Worm (Caenorhabditis elegans) whole organism, L3 larva: ENCODE data around the gene tam-1.

Source experiments
- R02D3.7 ChIP-seq: fragments of 150-350 bp; optimal IDR thresholded peaks from 2 replicates; lab custom pipeline; 2014; ENCODE audit warnings: missing biosample characterization, missing genetic modification characterization
- ZK546.5 ChIP-seq: sonication (generic microtip); optimal IDR thresholded peaks from 2 replicates; lab custom pipeline; 2017; ENCODE audit warnings: missing biosample characterization, missing genetic modification characterization
- aly-2 ChIP-seq: fragments of 150-350 bp; optimal IDR thresholded peaks from 2 replicates; lab custom pipeline; 2014; ENCODE audit warnings: missing biosample characterization, missing genetic modification characterization
- ama-1 ChIP-seq: fragments of 150-350 bp; optimal IDR thresholded peaks from 2 replicates; lab custom pipeline; 2018
- ceh-16 ChIP-seq: sonication (generic microtip); optimal IDR thresholded peaks from 2 replicates; lab custom pipeline; 2017; ENCODE audit warnings: missing biosample characterization, missing genetic modification characterization
- daf-12 ChIP-seq: fragments of 150-350 bp; optimal IDR thresholded peaks from 2 replicates; lab custom pipeline; 2014; ENCODE audit warnings: missing biosample characterization, missing genetic modification reagents, missing genetic modification characterization
- egl-27 ChIP-seq: sonication (generic microtip); optimal IDR thresholded peaks from 4 replicates; lab custom pipeline; 2017; ENCODE audit warnings: missing biosample characterization, missing genetic modification reagents, missing genetic modification characterization
- egl-5 ChIP-seq: fragments of 150-350 bp; optimal IDR thresholded peaks from 2 replicates; lab custom pipeline; 2017; ENCODE audit warnings: missing biosample characterization, missing genetic modification reagents, missing genetic modification characterization, inconsistent platforms
- elt-1 ChIP-seq: fragments of 150-350 bp; optimal IDR thresholded peaks from 2 replicates; lab custom pipeline; 2014; ENCODE audit warnings: missing biosample characterization, missing genetic modification characterization
- elt-3 ChIP-seq, 3 experiments: fragments of 150-350 bp in 1 of 3; sonication (generic microtip) in 2 of 3; optimal IDR thresholded peaks; 2 replicates in 2 of 3; 4 replicates in 1 of 3; lab custom pipeline; 2014 to 2017; ENCODE audit warnings: missing biosample characterization in 3 of 3, missing genetic modification characterization in 3 of 3
- eor-1 ChIP-seq, 2 experiments: fragments of 150-350 bp; optimal IDR thresholded peaks; 2 replicates each; lab custom pipeline; 2014 to 2018; ENCODE audit warnings: missing biosample characterization in 2 of 2, missing genetic modification characterization in 2 of 2
- fkh-10 ChIP-seq: sonication (generic microtip); optimal IDR thresholded peaks from 2 replicates; lab custom pipeline; 2017; ENCODE audit warnings: missing biosample characterization, missing genetic modification reagents, missing genetic modification characterization
- fkh-2 ChIP-seq: fragments of 150-350 bp; optimal IDR thresholded peaks from 2 replicates; lab custom pipeline; 2014; ENCODE audit warnings: missing biosample characterization, missing genetic modification reagents, missing genetic modification characterization
- hmg-11 ChIP-seq: sonication (generic microtip); optimal IDR thresholded peaks from 2 replicates; lab custom pipeline; 2016; ENCODE audit warnings: missing genetic modification characterization, missing compliant biosample characterization
- lin-39 ChIP-seq: fragments of 150-350 bp; optimal IDR thresholded peaks from 2 replicates; lab custom pipeline; 2018; ENCODE audit warnings: missing biosample characterization, missing genetic modification reagents, missing genetic modification characterization
- lsy-12 ChIP-seq: sonication (generic microtip); optimal IDR thresholded peaks from 2 replicates; lab custom pipeline; 2016; ENCODE audit warnings: mild to moderate bottlenecking, missing genetic modification characterization, missing compliant biosample characterization
- mdl-1 ChIP-seq: fragments of 150-350 bp; optimal IDR thresholded peaks from 2 replicates; lab custom pipeline; 2014; ENCODE audit warnings: missing biosample characterization, missing genetic modification characterization
- mml-1 ChIP-seq: fragments of 150-350 bp; sonication (generic microtip); optimal IDR thresholded peaks from 3 replicates; lab custom pipeline; 2014; ENCODE audit warnings: missing biosample characterization, missing genetic modification characterization
- nfya-1 ChIP-seq: sonication (generic microtip); optimal IDR thresholded peaks from 2 replicates; lab custom pipeline; 2017; ENCODE audit warnings: missing genetic modification characterization, mild to moderate bottlenecking, missing compliant biosample characterization, antibody characterized with exemption, moderate library complexity; ENCODE audit not compliant: insufficient read depth
- nhr-11 ChIP-seq: fragments of 150-350 bp; optimal IDR thresholded peaks from 2 replicates; lab custom pipeline; 2014; ENCODE audit warnings: missing biosample characterization, missing genetic modification characterization
- nhr-12 ChIP-seq: fragments of 150-350 bp; optimal IDR thresholded peaks from 2 replicates; lab custom pipeline; 2014; ENCODE audit warnings: missing biosample characterization, missing genetic modification characterization
- nhr-23 ChIP-seq: fragments of 150-350 bp; optimal IDR thresholded peaks from 2 replicates; lab custom pipeline; 2014; ENCODE audit warnings: missing biosample characterization, missing genetic modification reagents, missing genetic modification characterization
- nhr-237 ChIP-seq: fragments of 150-350 bp; optimal IDR thresholded peaks from 2 replicates; lab custom pipeline; 2014; ENCODE audit warnings: missing biosample characterization, missing genetic modification characterization
- nhr-25 ChIP-seq: sonication (generic microtip); optimal IDR thresholded peaks from 2 replicates; lab custom pipeline; 2017; ENCODE audit warnings: missing biosample characterization, missing genetic modification characterization
- nhr-28 ChIP-seq: fragments of 150-350 bp; optimal IDR thresholded peaks from 2 replicates; lab custom pipeline; 2014; ENCODE audit warnings: missing biosample characterization, missing genetic modification characterization
- nhr-43 ChIP-seq: sonication (generic microtip); optimal IDR thresholded peaks from 2 replicates; lab custom pipeline; 2016; ENCODE audit warnings: mild to moderate bottlenecking, missing genetic modification characterization, missing compliant biosample characterization; ENCODE audit not compliant: poor library complexity, severe bottlenecking
- nhr-67 ChIP-seq: fragments of 150-350 bp; optimal IDR thresholded peaks from 2 replicates; lab custom pipeline; 2014; ENCODE audit warnings: missing biosample characterization, missing genetic modification characterization
- nhr-76 ChIP-seq: fragments of 150-350 bp; sonication (generic microtip); optimal IDR thresholded peaks from 5 replicates; lab custom pipeline; 2014; ENCODE audit warnings: missing biosample characterization, missing genetic modification characterization
- nhr-77 ChIP-seq: fragments of 150-350 bp; optimal IDR thresholded peaks from 2 replicates; lab custom pipeline; 2014; ENCODE audit warnings: missing biosample characterization, missing genetic modification characterization
- pha-4 ChIP-seq: fragments of 150-350 bp; optimal IDR thresholded peaks from 2 replicates; lab custom pipeline; 2014; ENCODE audit warnings: missing biosample characterization, missing genetic modification reagents, missing genetic modification characterization
- sea-2 ChIP-seq: fragments of 150-350 bp; sonication (generic microtip); optimal IDR thresholded peaks from 4 replicates; lab custom pipeline; 2014; ENCODE audit warnings: missing biosample characterization, missing genetic modification reagents, missing genetic modification characterization
- skn-1 ChIP-seq: fragments of 150-350 bp; optimal IDR thresholded peaks from 2 replicates; lab custom pipeline; 2014; ENCODE audit warnings: missing biosample characterization, missing genetic modification characterization
- snpc-4 ChIP-seq: fragments of 150-350 bp; optimal IDR thresholded peaks from 2 replicates; lab custom pipeline; 2014; ENCODE audit warnings: missing biosample characterization, missing genetic modification characterization
- tbx-2 ChIP-seq: sonication (generic microtip); optimal IDR thresholded peaks from 2 replicates; lab custom pipeline; 2016; ENCODE audit warnings: mild to moderate bottlenecking, missing genetic modification characterization, missing compliant biosample characterization
- unc-62 ChIP-seq: fragments of 150-350 bp; sonication (generic microtip); optimal IDR thresholded peaks from 4 replicates; lab custom pipeline; 2014; ENCODE audit warnings: missing biosample characterization, missing genetic modification reagents, missing genetic modification characterization
- zag-1 ChIP-seq: fragments of 150-350 bp; optimal IDR thresholded peaks from 2 replicates; lab custom pipeline; 2014; ENCODE audit warnings: missing biosample characterization, missing genetic modification characterization
- ztf-11 ChIP-seq: fragments of 150-350 bp; optimal IDR thresholded peaks from 2 replicates; lab custom pipeline; 2014; ENCODE audit warnings: missing biosample characterization, missing genetic modification characterization
- ztf-4 ChIP-seq: fragments of 150-350 bp; optimal IDR thresholded peaks from 2 replicates; lab custom pipeline; 2014; ENCODE audit warnings: missing biosample characterization, missing genetic modification characterization

Gene tam-1

DNA sequence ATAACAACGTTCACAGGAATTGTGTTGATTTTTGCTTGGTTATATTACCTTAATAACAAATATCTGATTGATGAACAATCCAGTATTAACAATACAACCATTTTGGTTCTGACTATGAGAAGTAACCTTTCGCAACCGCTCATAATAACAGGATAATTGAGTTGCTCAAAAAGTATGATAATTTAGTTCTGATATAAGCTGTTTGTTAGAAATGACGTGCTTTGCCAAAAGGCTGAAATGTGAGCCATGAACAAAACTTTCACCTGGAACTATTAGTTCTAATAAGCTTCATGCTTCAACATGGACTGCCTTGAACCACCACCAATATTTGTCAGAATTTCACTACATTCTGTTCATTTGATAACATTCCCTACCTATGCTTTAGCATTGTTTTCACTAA lies 38.3 kb downstream of the tam-1 start, which contains the start of gene srh-20:
Gene srh-20, plus strand, starts transcription at position 301 of the 400 bp plus-strand sequence.
- no peak for TF ChIP-seq nhr-76 (tag; lab: Kevin White, UChicago)
- no peak for TF ChIP-seq tbx-2
- TF ChIP-seq ztf-4 (tag; lab: Kevin White, UChicago): no peak
- no peak for TF ChIP-seq hmg-11 (tag; lab: Kevin White, UChicago)
- no peak for TF ChIP-seq ama-1 (lab: Kevin White, UChicago)
- TF ChIP-seq fkh-10 (GFP tag; lab: Kevin White, UChicago): no peak
- TF ChIP-seq sea-2 (GFP tag; lab: Kevin White, UChicago): no peak
- no peak for TF ChIP-seq zag-1 (tag; lab: Kevin White, UChicago)

DNA sequence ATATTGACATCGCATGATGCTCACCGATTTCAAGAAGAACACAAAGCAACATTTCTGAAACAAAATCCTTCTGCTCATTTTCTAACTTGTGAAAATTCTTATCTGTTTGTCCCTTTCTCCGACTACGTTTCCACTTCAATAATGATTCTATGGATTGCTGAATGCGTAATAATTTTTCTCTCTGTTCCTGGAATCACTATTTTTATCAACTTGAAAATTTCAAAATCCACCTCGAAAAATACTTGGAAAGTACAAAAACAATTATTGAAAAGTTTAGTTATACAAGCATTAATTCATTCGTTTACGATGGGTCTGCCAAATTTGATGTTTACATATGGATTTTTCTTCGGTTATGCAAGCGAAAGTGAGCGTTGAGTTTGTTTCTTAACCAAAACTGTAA lies 40.9 kb downstream of the tam-1 start, which contains the start of gene srh-22:
Gene srh-22, plus strand, starts transcription at position 301 of the 400 bp plus-strand sequence.
- TF ChIP-seq nhr-11 (tag; lab: Kevin White, UChicago) (no peak), fkh-2 (tag; lab: Kevin White, UChicago) (no peak), R02D3.7 (no peak), unc-62 (GFP tag; lab: Kevin White, UChicago) (no peak), lsy-12 (no peak), snpc-4 (tag; lab: Kevin White, UChicago) (no peak), nhr-67 (tag; lab: Kevin White, UChicago) (no peak), nhr-23 (tag; lab: Kevin White, UChicago) (no peak), nhr-43 (tag; lab: Kevin White, UChicago) (no peak), zag-1 (tag; lab: Kevin White, UChicago) (no peak), pha-4 (no peak), mml-1 (no peak), nhr-25 (tag; lab: Kevin White, UChicago) (no peak), sea-2 (GFP tag; lab: Kevin White, UChicago) (no peak), ZK546.5 (tag; lab: Kevin White, UChicago) (no peak), nhr-77 (tag; lab: Kevin White, UChicago) (no peak)

DNA sequence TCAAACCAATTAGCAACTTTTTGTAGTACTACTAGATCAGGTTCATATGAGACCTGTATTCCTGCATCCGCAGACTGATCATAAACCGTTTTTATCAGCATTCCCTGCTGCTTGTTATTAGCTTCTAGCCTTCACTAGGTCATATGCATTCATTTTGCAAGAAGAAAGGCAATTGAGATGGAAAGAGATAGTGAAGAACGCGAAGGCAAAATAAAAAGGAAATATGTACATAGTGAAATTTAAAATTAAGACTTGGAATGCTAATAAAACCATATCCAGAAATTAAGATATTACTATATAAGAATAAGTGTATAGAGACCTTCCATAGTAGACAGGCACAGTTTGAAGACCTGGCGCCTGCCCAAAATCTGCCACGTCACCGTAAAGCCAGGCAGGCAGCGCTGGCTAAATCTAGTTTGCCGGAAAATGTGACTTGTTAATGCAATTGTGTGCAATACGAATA lies 42.2 kb downstream of the tam-1 start, which contains the start of the genes C02E7.8 and srh-23:
Gene C02E7.8, minus strand, starts transcription at position 101 of the 463 bp plus-strand sequence.
Gene srh-23, plus strand, starts transcription at position 413 of the 463 bp plus-strand sequence.
- TF ChIP-seq nhr-28 (tag; lab: Kevin White, UChicago) (no peak), nhr-25 (tag; lab: Kevin White, UChicago) (no peak), lin-39 (tag; lab: Kevin White, UChicago) (no peak), snpc-4 (tag; lab: Kevin White, UChicago) (no peak), mml-1 (no peak), nhr-23 (tag; lab: Kevin White, UChicago) (no peak), R02D3.7 (no peak), nhr-237 (no peak), egl-5 (tag; lab: Kevin White, UChicago) (no peak), nhr-12 (no peak), fkh-2 (tag; lab: Kevin White, UChicago) (no peak)

DNA sequence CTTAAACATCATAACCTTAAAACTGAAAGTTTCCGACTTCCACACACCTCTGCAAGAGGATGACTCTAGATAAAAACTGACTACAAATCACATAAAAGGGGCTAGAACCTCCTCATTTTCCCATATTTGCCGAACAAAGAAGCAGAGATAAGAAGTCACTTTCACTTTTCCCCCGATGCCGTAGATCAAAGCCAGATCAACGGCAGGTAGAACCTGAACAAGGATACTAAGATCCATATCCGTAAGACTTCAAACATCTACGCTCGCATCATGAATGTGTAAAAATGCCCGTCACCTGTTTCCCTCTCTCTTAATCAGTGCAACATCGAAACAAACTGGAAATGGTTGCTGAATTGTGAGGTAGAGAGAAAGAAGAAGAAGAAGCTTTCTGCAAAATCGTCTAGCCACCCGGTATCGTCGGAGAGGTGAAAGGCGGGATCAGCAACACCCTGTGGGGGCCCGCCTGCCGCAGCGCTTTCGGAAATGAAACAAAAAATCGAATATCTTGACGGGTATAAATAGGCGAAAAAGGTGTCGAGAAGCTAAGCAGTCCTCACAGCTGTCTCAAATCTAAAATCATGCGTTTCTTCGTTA lies 44.1 kb downstream of the tam-1 start, which contains the start of gene C02E7.6:
Gene C02E7.6, plus strand, starts transcription at position 544 of the 594 bp plus-strand sequence.
- TF ChIP-seq nfya-1 (peak; percentile 9), nhr-67 (tag; lab: Kevin White, UChicago) (no peak), ceh-16 (no peak), mdl-1 (tag; lab: Kevin White, UChicago) (no peak), nhr-25 (tag; lab: Kevin White, UChicago) (peak; percentile 97), ztf-4 (tag; lab: Kevin White, UChicago) (no peak), nhr-23 (tag; lab: Kevin White, UChicago) (peak; percentile 0), elt-3 (tag; optimal IDR thresholded peaks at IDR 0.05; lab: Kevin White, UChicago) (peak in 1 of 3 experiments; percentile 22), mml-1 (no peak), nhr-43 (tag; lab: Kevin White, UChicago) (peak; percentile 92), elt-1 (tag; lab: Kevin White, UChicago) (peak; percentile 94), ZK546.5 (tag; lab: Kevin White, UChicago) (no peak), nhr-76 (tag; lab: Kevin White, UChicago) (no peak), fkh-2 (tag; lab: Kevin White, UChicago) (no peak), skn-1 (tag; lab: Kevin White, UChicago) (no peak), ztf-11 (tag; lab: Kevin White, UChicago) (no peak), unc-62 (GFP tag; lab: Kevin White, UChicago) (no peak), nhr-28 (tag; lab: Kevin White, UChicago) (no peak), nhr-237 (no peak), eor-1 (tag; optimal IDR thresholded peaks at IDR 0.05; lab: Kevin White, UChicago) (no peak), daf-12 (tag; lab: Kevin White, UChicago) (no peak), aly-2 (tag; lab: Kevin White, UChicago) (no peak), ama-1 (lab: Kevin White, UChicago) (no peak), egl-27 (no peak), zag-1 (tag; lab: Kevin White, UChicago) (no peak)
